Worm (Caenorhabditis elegans): Measurements from ENCODE around the gene F02E11.3.

DNA sequence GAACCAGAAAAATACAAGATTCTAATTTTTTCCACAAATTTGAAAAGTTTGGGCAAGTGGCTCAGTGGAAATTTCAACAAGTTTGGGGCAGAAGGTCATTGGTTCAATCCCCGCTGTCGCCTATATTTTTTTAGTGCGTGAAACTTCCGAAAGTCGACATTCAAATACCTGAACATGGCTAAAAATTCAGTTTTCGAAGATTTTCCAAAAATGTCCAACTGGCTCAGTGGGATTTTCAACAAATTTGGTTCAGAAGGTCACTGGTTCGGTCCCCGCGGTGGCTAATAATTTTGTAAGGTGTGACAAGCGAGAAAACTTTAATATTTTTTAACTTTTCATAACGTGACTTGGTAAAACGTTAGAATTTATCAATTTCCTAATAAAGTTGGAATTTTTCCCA lies 10.1 kb downstream of the F02E11.3 start:
- TF ChIP-seq snpc-4 (tag; optimal IDR thresholded peaks at IDR 0.05): no peak
- no peak for TF ChIP-seq nhr-237 (tag; optimal IDR thresholded peaks at IDR 0.05)
- TF ChIP-seq blmp-1 (tag; optimal IDR thresholded peaks at IDR 0.05): no peak
- TF ChIP-seq elt-1 (tag; optimal IDR thresholded peaks at IDR 0.05; ENCODE audit: borderline replicate concordance, insufficient read depth): no peak
- no peak for TF ChIP-seq elt-3 (tag; optimal IDR thresholded peaks at IDR 0.05)
- TF ChIP-seq ztf-11 (tag; optimal IDR thresholded peaks at IDR 0.05): no peak
- no peak for TF ChIP-seq ceh-83 (GFP tag; optimal IDR thresholded peaks at IDR 0.05)
- TF ChIP-seq pha-4 (tag; optimal IDR thresholded peaks at IDR 0.05): no peak
- no peak for TF ChIP-seq nhr-12 (tag; optimal IDR thresholded peaks at IDR 0.05)
- TF ChIP-seq lsy-2 (tag; optimal IDR thresholded peaks at IDR 0.05): no peak
- TF ChIP-seq unc-62 (GFP tag; optimal IDR thresholded peaks at IDR 0.05): no peak
